Fruit fly (Drosophila melanogaster): ENCODE measurements around the gene CG7542.

CG7542 gene

dm6 chr3L:17576093-17576885, 26.7 kb downstream of the CG7542 start (continued):
- peak; percentile 4 for TF ChIP-seq CG9437 (GFP tag; optimal IDR thresholded peaks at IDR 0.05)
- no peak for TF ChIP-seq bsh (GFP tag; optimal IDR thresholded peaks at IDR 0.05)
- TF ChIP-seq Hmx (GFP tag; optimal IDR thresholded peaks at IDR 0.05): no peak
- TF ChIP-seq nerfin-1 (tag; optimal IDR thresholded peaks at IDR 0.05): no peak
- no peak for TF ChIP-seq Lim3 (GFP tag; IDR thresholded peaks at IDR 0.05)

dm6 chr3L:17576886-17577271, 27.3 kb downstream of the CG7542 start:
- TF ChIP-seq CG2889 (GFP tag; IDR thresholded peaks at IDR 0.05): no peak
- TF ChIP-seq slou (GFP tag; optimal IDR thresholded peaks at IDR 0.05): no peak
- no peak for TF ChIP-seq az2 (GFP tag; optimal IDR thresholded peaks at IDR 0.05)
- peak in 1 of 2 experiments; percentile 18 for TF ChIP-seq bsh (GFP tag; optimal IDR thresholded peaks at IDR 0.05)

DNA sequence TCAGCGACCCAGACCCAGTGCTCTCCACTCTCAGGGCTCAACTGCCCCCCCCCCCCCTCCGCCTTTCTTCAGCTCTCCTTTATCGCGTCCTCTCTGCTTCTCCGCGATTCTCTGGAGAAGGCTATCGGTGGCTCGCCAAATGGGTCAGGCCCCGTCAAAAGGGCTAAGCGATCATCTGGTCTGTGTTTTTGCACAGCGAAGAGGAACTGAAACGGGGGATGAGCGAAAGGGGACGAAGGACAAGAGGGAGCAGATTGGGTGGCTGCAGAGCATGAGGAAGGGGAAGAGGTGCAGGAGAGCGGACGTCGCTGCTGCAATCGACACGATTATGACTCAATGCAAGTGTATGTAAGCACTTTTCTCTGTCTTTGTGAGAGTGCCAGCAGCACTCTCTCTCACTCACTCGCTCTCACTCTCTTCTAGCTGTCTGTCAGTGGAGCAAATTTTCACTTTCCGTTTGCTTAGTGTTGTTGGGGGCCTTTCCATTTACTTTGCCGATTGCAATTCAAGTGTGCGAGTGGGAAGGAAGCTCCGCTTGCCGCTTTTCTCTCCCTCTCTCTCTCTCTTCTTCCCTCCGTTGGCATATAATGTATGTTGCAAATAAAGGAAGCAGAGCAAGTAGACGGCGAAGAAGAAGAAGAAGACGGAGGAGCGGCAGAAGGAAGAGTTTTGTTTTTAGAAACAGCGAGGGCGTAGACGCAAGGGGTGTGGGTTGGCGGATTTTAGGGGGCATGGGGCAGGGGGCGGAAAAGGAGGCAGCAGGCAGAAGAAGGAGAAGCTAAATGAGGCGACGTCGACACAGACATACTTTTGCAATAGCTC, 28.1 kb downstream of the CG7542 start:
- no peak for TF ChIP-seq Ptx1 (GFP tag; IDR thresholded peaks at IDR 0.05)
- TF ChIP-seq Eip74EF (GFP tag; optimal IDR thresholded peaks at IDR 0.05): no peak
- TF ChIP-seq CG33557 (GFP tag; optimal IDR thresholded peaks at IDR 0.05): no peak
- TF ChIP-seq z (GFP tag; IDR thresholded peaks at IDR 0.05): peak; percentile 77
- TF ChIP-seq CG13287 (GFP tag; IDR thresholded peaks at IDR 0.05; ENCODE audit: partially characterized antibody): no peak
- no peak for TF ChIP-seq Lim3 (GFP tag; IDR thresholded peaks at IDR 0.05)
- TF ChIP-seq nerfin-2 (GFP tag; IDR thresholded peaks at IDR 0.05; ENCODE audit: partially characterized antibody): 0 out of 2 replicates have a peak, but pooled peaks have one; percentile 20
- no peak for TF ChIP-seq CG2116 (GFP tag; optimal IDR thresholded peaks at IDR 0.05)
- no peak for TF ChIP-seq Dek (tag; optimal IDR thresholded peaks at IDR 0.05)
- TF ChIP-seq Vsx1 (GFP tag; optimal IDR thresholded peaks at IDR 0.05): no peak
- no peak for TF ChIP-seq CG17912 (GFP tag; optimal IDR thresholded peaks at IDR 0.05)
- peak; percentile 67 to 86 for TF ChIP-seq Trl (optimal IDR thresholded peaks at IDR 0.05)
- no peak for TF ChIP-seq Trl (GFP tag; optimal IDR thresholded peaks at IDR 0.05)
- TF ChIP-seq cg (GFP tag; optimal IDR thresholded peaks at IDR 0.05): peak; percentile 76
- no peak for TF ChIP-seq jumu (GFP tag; optimal IDR thresholded peaks at IDR 0.05)
- peak; percentile 65 for TF ChIP-seq lbe (GFP tag; optimal IDR thresholded peaks at IDR 0.05)
- TF ChIP-seq B-H1 (GFP tag; IDR thresholded peaks at IDR 0.05): no peak
- no peak for TF ChIP-seq dati (GFP tag; IDR thresholded peaks at IDR 0.05)
- no peak for TF ChIP-seq ara (GFP tag; IDR thresholded peaks at IDR 0.05)
- TF ChIP-seq Lpt (GFP tag; optimal IDR thresholded peaks at IDR 0.05): no peak
- TF ChIP-seq Chrac-16 (GFP tag; optimal IDR thresholded peaks at IDR 0.05): no peak
- no peak for TF ChIP-seq hbn (GFP tag; IDR thresholded peaks at IDR 0.05; ENCODE audit: partially characterized antibody)
- TF ChIP-seq Hr39 (optimal IDR thresholded peaks at IDR 0.05): peak; percentile 71
- no peak for TF ChIP-seq CG9817 (tag; optimal IDR thresholded peaks at IDR 0.05)
- TF ChIP-seq CG3163 (GFP tag; optimal IDR thresholded peaks at IDR 0.05): no peak
- no peak for TF ChIP-seq CG7963 (GFP tag; IDR thresholded peaks at IDR 0.05; ENCODE audit: partially characterized antibody)
- TF ChIP-seq gro (GFP tag; optimal IDR thresholded peaks at IDR 0.05): no peak
- TF ChIP-seq ttk (GFP tag; IDR thresholded peaks at IDR 0.05): no peak
- TF ChIP-seq Myb (GFP tag; optimal IDR thresholded peaks at IDR 0.05): no peak
- no peak for TF ChIP-seq MBD-R2 (GFP tag; IDR thresholded peaks at IDR 0.05)
- TF ChIP-seq run (tag; optimal IDR thresholded peaks at IDR 0.05): no peak
- TF ChIP-seq CG1233 (GFP tag; optimal IDR thresholded peaks at IDR 0.05): no peak
- no peak for TF ChIP-seq CG9215 (GFP tag; IDR thresholded peaks at IDR 0.05)
- no peak for TF ChIP-seq CG6683 (GFP tag; optimal IDR thresholded peaks at IDR 0.05)
- TF ChIP-seq CG3847 (GFP tag; IDR thresholded peaks at IDR 0.05): no peak
- no peak for TF ChIP-seq NC2α (GFP tag; optimal IDR thresholded peaks at IDR 0.05)
- TF ChIP-seq CG9437 (GFP tag; optimal IDR thresholded peaks at IDR 0.05): no peak
- TF ChIP-seq CG17612 (GFP tag; IDR thresholded peaks at IDR 0.05): no peak
- TF ChIP-seq grau (tag; optimal IDR thresholded peaks at IDR 0.05): no peak

Measured in whole organism, embryonic.